Worm (Caenorhabditis elegans) whole organism, young adult: Measurements from ENCODE around the gene gars-1.

Experiments
- B0035.1 ChIP-seq: sonication (generic microtip); optimal IDR thresholded peaks from 2 replicates; lab custom pipeline; 2016; ENCODE audit warnings: missing genetic modification characterization, mild to moderate bottlenecking, missing compliant biosample characterization, missing genotype, missing genetic modification reagents
- C17E4.6 ChIP-seq: fragments of 200-800 bp; sonication (Bioruptor generic); IDR thresholded peaks from 2 replicates; pipeline ENCODE4 v1.3.6; 2022; ENCODE audit warnings: missing genetic modification reagents, missing genetic modification characterization, missing compliant biosample characterization
- D2030.7 ChIP-seq: fragments of 200-800 bp; sonication (Bioruptor generic); IDR thresholded peaks from 2 replicates; pipeline ENCODE4 v1.3.6; 2022; ENCODE audit warnings: missing genetic modification reagents, missing genetic modification characterization, missing compliant biosample characterization
- F22D6.2 ChIP-seq: sonication (generic microtip); optimal IDR thresholded peaks from 2 replicates; lab custom pipeline; 2016; ENCODE audit warnings: mild to moderate bottlenecking, missing genetic modification characterization, missing compliant biosample characterization
- F57C9.4 ChIP-seq: sonication (generic microtip); optimal IDR thresholded peaks from 2 replicates; lab custom pipeline; 2017; ENCODE audit warnings: mild to moderate bottlenecking, missing genetic modification characterization, missing compliant biosample characterization
- T07F8.4 ChIP-seq: sonication (generic microtip); optimal IDR thresholded peaks from 2 replicates; lab custom pipeline; 2016; ENCODE audit warnings: mild to moderate bottlenecking, missing genetic modification characterization, moderate library complexity, missing compliant biosample characterization
- Y67H2A.10 ChIP-seq: fragments of 200-800 bp; sonication (Bioruptor generic); conservative IDR thresholded peaks from 2 replicates; pipeline ENCODE4 v1.3.6; 2022; ENCODE audit warnings: missing genetic modification reagents, missing genetic modification characterization, missing compliant biosample characterization
- akir-1 ChIP-seq: fragments of 200-800 bp; sonication (Bioruptor generic); optimal IDR thresholded peaks from 2 replicates; lab custom pipeline; 2018; ENCODE audit warnings: mild to moderate bottlenecking, missing genetic modification characterization, moderate library complexity, missing compliant biosample characterization
- aptf-2 ChIP-seq: fragments of 200-800 bp; sonication (Bioruptor generic); conservative IDR thresholded peaks from 2 replicates; pipeline ENCODE4 v1.3.6; 2022; ENCODE audit warnings: missing genetic modification reagents, missing genetic modification characterization, missing compliant biosample characterization
- attf-6 ChIP-seq: fragments of 200-800 bp; sonication (Bioruptor generic); IDR thresholded peaks from 2 replicates; pipeline ENCODE4 v1.3.6; 2022; ENCODE audit warnings: missing genetic modification reagents, missing genetic modification characterization, missing compliant biosample characterization
- ccch-3 ChIP-seq: fragments of 200-800 bp; sonication (Bioruptor generic); optimal IDR thresholded peaks from 2 replicates; lab custom pipeline; 2018; ENCODE audit warnings: mild to moderate bottlenecking, missing genetic modification characterization, missing compliant biosample characterization
- ceh-27 ChIP-seq: fragments of 200-800 bp; sonication (Bioruptor generic); optimal IDR thresholded peaks from 2 replicates; lab custom pipeline; 2018; ENCODE audit warnings: mild to moderate bottlenecking, missing genetic modification characterization, moderate library complexity, missing compliant biosample characterization
- ceh-58 ChIP-seq: fragments of 200-800 bp; sonication (Bioruptor generic); IDR thresholded peaks from 2 replicates; pipeline ENCODE4 v1.3.6; 2022; ENCODE audit warnings: missing genetic modification characterization, missing compliant biosample characterization
- die-1 ChIP-seq: sonication (generic microtip); optimal IDR thresholded peaks from 2 replicates; lab custom pipeline; 2016; ENCODE audit warnings: missing genotype, mild to moderate bottlenecking, missing genetic modification characterization, missing compliant biosample characterization
- dox-1 ChIP-seq: fragments of 200-800 bp; sonication (Bioruptor generic); IDR thresholded peaks from 2 replicates; pipeline ENCODE4 v1.3.6; 2022; ENCODE audit warnings: missing genetic modification reagents, missing genetic modification characterization, missing compliant biosample characterization
- him-1 ChIP-seq: sonication (generic microtip); optimal IDR thresholded peaks from 2 replicates; lab custom pipeline; 2016; ENCODE audit warnings: missing genotype, missing genetic modification reagents, missing genetic modification characterization, missing compliant biosample characterization
- lag-1 ChIP-seq: fragments of 200-800 bp; sonication (Bioruptor generic); IDR thresholded peaks from 2 replicates; pipeline ENCODE4 v1.3.6; 2022; ENCODE audit warnings: missing genetic modification reagents, missing genetic modification characterization, missing compliant biosample characterization
- let-526 ChIP-seq: fragments of 200-800 bp; sonication (Bioruptor generic); IDR thresholded peaks from 2 replicates; pipeline ENCODE4 v1.3.6; 2022; ENCODE audit warnings: missing genetic modification reagents, missing genetic modification characterization, missing compliant biosample characterization
- mcd-1 ChIP-seq: fragments of 200-800 bp; sonication (Bioruptor generic); IDR thresholded peaks from 2 replicates; pipeline ENCODE4 v1.3.6; 2022; ENCODE audit warnings: missing genetic modification reagents, missing genetic modification characterization, missing compliant biosample characterization
- nfya-2 ChIP-seq: fragments of 200-800 bp; sonication (Bioruptor generic); IDR thresholded peaks from 2 replicates; pipeline ENCODE4 v1.3.6; 2022; ENCODE audit warnings: missing genetic modification reagents, missing genetic modification characterization, missing compliant biosample characterization
- nfyb-1 ChIP-seq: fragments of 200-800 bp; sonication (Bioruptor generic); IDR thresholded peaks from 2 replicates; pipeline ENCODE4 v1.3.6; 2022; ENCODE audit warnings: missing genetic modification reagents, missing genetic modification characterization, missing compliant biosample characterization
- nhr-120 ChIP-seq: fragments of 200-800 bp; sonication (Bioruptor generic); IDR thresholded peaks from 2 replicates; pipeline ENCODE4 v1.3.6; 2022; ENCODE audit warnings: missing genetic modification characterization, missing compliant biosample characterization
- nhr-80 ChIP-seq: sonication (generic microtip); optimal IDR thresholded peaks from 2 replicates; lab custom pipeline; 2016; ENCODE audit warnings: missing genetic modification characterization, missing compliant biosample characterization
- rcor-1 ChIP-seq: fragments of 200-800 bp; sonication (Bioruptor generic); IDR thresholded peaks from 2 replicates; pipeline ENCODE4 v1.3.6; 2022; ENCODE audit warnings: missing genetic modification reagents, missing genetic modification characterization, missing compliant biosample characterization
- snpc-1.1 ChIP-seq: sonication (generic microtip); optimal IDR thresholded peaks from 2 replicates; lab custom pipeline; 2017; ENCODE audit warnings: missing genetic modification characterization, mild to moderate bottlenecking, missing compliant biosample characterization, antibody characterized with exemption, moderate library complexity, missing genotype, missing genetic modification reagents; ENCODE audit not compliant: insufficient read depth
- snpc-3.4 ChIP-seq: sonication (generic microtip); optimal IDR thresholded peaks from 2 replicates; lab custom pipeline; 2017; ENCODE audit warnings: missing genetic modification characterization, mild to moderate bottlenecking, missing compliant biosample characterization, antibody characterized with exemption, moderate library complexity, missing genotype, missing genetic modification reagents
- snpc-4 ChIP-seq, 5 experiments: fragments of 150-350 bp in 1 of 5; sonication (generic microtip) in 4 of 5; optimal IDR thresholded peaks; 2 replicates each; lab custom pipeline; 2014 to 2018; ENCODE audit warnings: missing genetic modification characterization in 5 of 5, missing biosample characterization in 3 of 5, antibody characterized with exemption in 2 of 5, mild to moderate bottlenecking in 2 of 5, missing compliant biosample characterization in 2 of 5, missing genotype in 2 of 5, moderate library complexity in 2 of 5, missing genetic modification reagents in 1 of 5
- sptf-2 ChIP-seq: fragments of 200-800 bp; sonication (Bioruptor generic); optimal IDR thresholded peaks from 2 replicates; lab custom pipeline; 2018; ENCODE audit warnings: mild to moderate bottlenecking, missing genetic modification characterization, missing compliant biosample characterization
- unc-62 ChIP-seq: fragments of 150-350 bp; optimal IDR thresholded peaks from 2 replicates; lab custom pipeline; 2014; ENCODE audit warnings: missing biosample characterization, missing genetic modification reagents, missing genetic modification characterization
- zfh-2 ChIP-seq: fragments of 200-800 bp; sonication (Bioruptor generic); conservative IDR thresholded peaks from 2 replicates; pipeline ENCODE4 v1.3.6; 2022; ENCODE audit warnings: missing genetic modification reagents, missing genetic modification characterization, missing compliant biosample characterization
- ztf-6 ChIP-seq: fragments of 200-800 bp; sonication (Bioruptor generic); IDR thresholded peaks from 2 replicates; pipeline ENCODE4 v1.3.6; 2022; ENCODE audit warnings: missing genetic modification reagents, missing genetic modification characterization, missing compliant biosample characterization

gars-1 gene

ce11 chrIII:5130654-5131053, 32.8 kb downstream of the gars-1 start:
- TF ChIP-seq C17E4.6: no peak
- TF ChIP-seq him-1: peak; percentile 91

DNA sequence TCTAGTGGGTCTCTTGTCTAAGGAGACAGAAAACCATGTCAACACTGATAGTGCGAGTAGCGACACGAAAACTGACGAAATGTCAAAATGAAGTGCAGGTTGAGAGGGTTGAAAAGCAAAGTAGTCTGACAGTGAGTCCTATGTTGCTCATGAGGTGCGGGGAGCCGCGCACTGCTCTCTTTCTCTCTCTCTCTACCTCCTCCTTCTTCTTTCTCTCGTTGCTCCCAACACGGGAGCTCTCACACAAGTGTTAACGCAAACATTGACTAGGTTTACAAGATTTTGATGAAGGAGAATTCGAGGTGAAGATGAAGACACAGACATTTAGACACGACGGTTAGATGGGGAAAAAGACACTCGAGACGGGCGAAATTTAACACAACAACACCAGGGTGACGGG, 34.2 kb downstream of the gars-1 start:
- TF ChIP-seq zfh-2 (GFP tag; lab: Robert Waterston, UW): peak; percentile 52
- TF ChIP-seq lag-1 (GFP tag; lab: Robert Waterston, UW): no peak
- TF ChIP-seq nhr-120 (GFP tag; lab: Robert Waterston, UW): 0 out of 2 replicates have a peak, but pooled peaks have one; percentile 73
- TF ChIP-seq nfyb-1 (GFP tag; lab: Robert Waterston, UW): 0 out of 2 replicates have a peak, but pooled peaks have one; percentile 20
- no peak for TF ChIP-seq die-1 (tag; lab: Kevin White, UChicago)
- no peak for TF ChIP-seq akir-1 (GFP tag; lab: Kevin White, UChicago)
- TF ChIP-seq ceh-58 (GFP tag; lab: Robert Waterston, UW): no peak
- TF ChIP-seq D2030.7 (GFP tag; lab: Robert Waterston, UW): no peak
- TF ChIP-seq, all 124 proteins: peak for 3

ce11 chrIII:5126988-5127387, 36.4 kb downstream of the gars-1 start:
- TF ChIP-seq zfh-2 (GFP tag; lab: Robert Waterston, UW): 0 out of 2 replicates have a peak, but pooled peaks have one; percentile 18
- no peak for TF ChIP-seq attf-6

DNA sequence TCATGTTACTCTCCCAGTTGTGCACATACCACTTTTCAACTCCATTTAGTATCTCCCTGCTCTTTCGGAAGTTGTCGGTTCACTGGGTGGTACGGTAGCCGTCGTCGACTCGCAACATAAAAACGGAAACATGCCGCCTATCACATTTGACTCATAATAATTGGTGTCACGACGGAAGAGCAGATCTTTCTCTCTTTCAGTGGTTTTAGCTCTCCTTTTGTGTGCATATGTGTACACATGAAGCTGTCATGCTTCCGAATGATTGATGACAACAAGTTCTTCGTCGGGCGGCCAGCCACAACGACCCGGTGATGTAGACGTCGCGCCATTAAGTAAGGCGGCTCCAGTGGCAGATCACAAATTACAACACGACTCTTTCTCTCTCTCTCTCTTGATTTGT, 37.7 kb downstream of the gars-1 start:
- TF ChIP-seq snpc-3.4 (tag; lab: Kevin White, UChicago) (no peak), him-1 (no peak), mcd-1 (no peak), ccch-3 (GFP tag; lab: Kevin White, UChicago) (no peak), sptf-2 (no peak), aptf-2 (no peak), nfya-2 (no peak), F57C9.4 (tag; lab: Kevin White, UChicago) (no peak), B0035.1 (tag; lab: Kevin White, UChicago) (no peak), dox-1 (GFP tag; lab: Robert Waterston, UW) (no peak), snpc-4 (GFP tag; optimal IDR thresholded peaks at IDR 0.05; lab: Kevin White, UChicago) (no peak), snpc-4 (tag; optimal IDR thresholded peaks at IDR 0.05; lab: Kevin White, UChicago) (no peak), ztf-6 (GFP tag; lab: Robert Waterston, UW) (no peak), snpc-1.1 (no peak), F22D6.2 (tag; lab: Kevin White, UChicago) (no peak), nhr-80 (no peak), T07F8.4 (tag; lab: Kevin White, UChicago) (no peak), let-526 (GFP tag; lab: Robert Waterston, UW) (no peak), ceh-27 (GFP tag; lab: Kevin White, UChicago) (no peak), rcor-1 (GFP tag; lab: Robert Waterston, UW) (no peak)
- TF ChIP-seq, all 124 proteins: peak for 0

DNA sequence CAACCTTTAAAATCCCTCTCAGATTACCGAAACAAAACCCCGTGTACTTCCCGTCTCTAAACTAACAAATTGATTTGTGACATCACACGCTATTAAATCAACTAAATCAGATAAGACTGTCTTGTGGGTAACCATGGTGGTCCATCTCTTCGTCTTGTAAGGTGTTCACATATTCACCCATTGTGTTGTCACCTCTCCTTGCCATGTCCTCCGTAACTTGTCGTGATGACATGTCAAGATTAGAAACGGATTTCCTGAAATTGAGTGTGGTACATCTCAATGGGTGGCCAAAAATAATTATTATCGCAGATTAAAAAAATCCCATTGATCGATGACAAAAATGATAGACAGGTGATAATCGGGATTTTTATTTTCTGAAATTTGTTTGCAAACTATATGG, 39.0 kb downstream of the gars-1 start:
- TF ChIP-seq Y67H2A.10 (GFP tag; lab: Robert Waterston, UW) (no peak), unc-62 (GFP tag; lab: Kevin White, UChicago) (peak; percentile 87)
